Worm (Caenorhabditis elegans) whole organism, L4/young adult: ENCODE data around the gene T22F7.1.

ENCODE experiments used
- W03F9.2 ChIP-seq: fragments of 150-350 bp; optimal IDR thresholded peaks from 2 replicates; lab custom pipeline; 2014; ENCODE audit warnings: missing biosample characterization, missing genetic modification characterization
- dao-5 ChIP-seq: sonication (generic microtip); optimal IDR thresholded peaks from 2 replicates; lab custom pipeline; 2016; ENCODE audit warnings: missing genotype, missing genetic modification characterization, moderate library complexity, missing compliant biosample characterization
- him-1 ChIP-seq: sonication (generic microtip); optimal IDR thresholded peaks from 2 replicates; lab custom pipeline; 2016; ENCODE audit warnings: missing genotype, missing genetic modification reagents, missing genetic modification characterization, missing compliant biosample characterization

T22F7.1 gene

ce11 chrIII:541766-542165, at the start of gene T22F7.1:
TSS of gene T22F7.1 (plus strand) at chrIII:542066.
- TF ChIP-seq dao-5 = no peak
- no peak for TF ChIP-seq him-1 (tag; lab: Kevin White, UChicago)
- TF ChIP-seq W03F9.2 (tag; lab: Kevin White, UChicago) = no peak

DNA sequence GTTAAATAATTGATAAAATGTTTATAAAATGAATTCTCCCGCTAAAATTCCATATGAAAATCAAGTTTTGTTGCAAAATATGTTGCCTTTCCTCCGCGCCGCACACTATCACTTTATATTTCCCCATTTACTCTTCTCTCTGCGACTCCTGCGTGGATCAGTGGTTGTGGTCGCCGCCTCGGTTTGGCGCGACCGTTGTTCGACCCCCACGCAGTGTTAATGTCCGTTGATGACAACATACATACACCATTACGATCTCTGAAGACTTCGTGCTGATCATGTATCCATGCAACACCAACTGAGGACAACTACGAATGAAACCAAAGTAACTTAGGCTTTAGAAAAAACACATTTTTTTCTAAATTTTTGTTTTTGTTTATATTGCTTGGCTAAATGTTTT, 39.3 kb upstream of the T22F7.1 start:
- TF ChIP-seq him-1 (tag; lab: Kevin White, UChicago) (peak; percentile 58), dao-5 (peak; percentile 89), W03F9.2 (tag; lab: Kevin White, UChicago) (no peak)

- no peak for TF ChIP-seq dao-5
- TF ChIP-seq him-1 (tag; lab: Kevin White, UChicago) = no peak
- no peak for TF ChIP-seq W03F9.2 (tag; lab: Kevin White, UChicago)
Measured at ce11 chrIII:509045-509444, 32.8 kb upstream of the T22F7.1 start.

- TF ChIP-seq W03F9.2 (tag; lab: Kevin White, UChicago) (no peak), him-1 (tag; lab: Kevin White, UChicago) (no peak)
Measured at ce11 chrIII:512117-512516, 29.7 kb upstream of the T22F7.1 start, which contains the start of gene F30H5.3. TSS of gene F30H5.3 (minus strand) at chrIII:512217.

ce11 chrIII:513360-513759, 28.5 kb upstream of the T22F7.1 start:
- no peak for TF ChIP-seq him-1 (tag; lab: Kevin White, UChicago)
- no peak for TF ChIP-seq W03F9.2 (tag; lab: Kevin White, UChicago)
- no peak for TF ChIP-seq dao-5

- TF ChIP-seq him-1 (tag; lab: Kevin White, UChicago) (no peak), dao-5 (no peak), W03F9.2 (tag; lab: Kevin White, UChicago) (no peak)
Measured at ce11 chrIII:523944-524343, 17.9 kb upstream of the T22F7.1 start, which contains the start of gene T22F7.3. TSS of gene T22F7.3 (minus strand) at chrIII:524044.

DNA sequence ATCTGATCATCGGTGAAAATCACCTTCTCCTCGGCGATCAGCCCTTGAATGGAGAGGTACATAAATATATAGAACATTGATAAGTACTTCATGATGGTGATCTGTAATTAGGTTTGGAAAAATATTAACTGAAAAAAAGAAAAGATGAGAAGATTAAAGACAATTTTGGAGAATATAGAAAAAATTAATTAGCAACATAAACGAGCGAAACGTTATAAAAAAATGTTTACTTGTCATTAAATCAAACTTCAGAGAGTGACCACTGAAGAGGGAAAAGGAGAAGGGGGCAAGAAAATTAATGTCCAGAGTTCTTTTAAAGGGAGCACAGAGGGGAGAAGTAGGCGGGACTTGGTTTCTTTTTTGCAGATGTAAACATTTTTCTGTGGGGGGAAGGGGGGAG, 15.0 kb upstream of the T22F7.1 start, which contains the start of gene T22F7.4:
Gene T22F7.4, minus strand, starts transcription at position 101 of the 400 bp plus-strand sequence.
- TF ChIP-seq him-1 (tag; lab: Kevin White, UChicago) (no peak), W03F9.2 (tag; lab: Kevin White, UChicago) (no peak), dao-5 (no peak)

DNA sequence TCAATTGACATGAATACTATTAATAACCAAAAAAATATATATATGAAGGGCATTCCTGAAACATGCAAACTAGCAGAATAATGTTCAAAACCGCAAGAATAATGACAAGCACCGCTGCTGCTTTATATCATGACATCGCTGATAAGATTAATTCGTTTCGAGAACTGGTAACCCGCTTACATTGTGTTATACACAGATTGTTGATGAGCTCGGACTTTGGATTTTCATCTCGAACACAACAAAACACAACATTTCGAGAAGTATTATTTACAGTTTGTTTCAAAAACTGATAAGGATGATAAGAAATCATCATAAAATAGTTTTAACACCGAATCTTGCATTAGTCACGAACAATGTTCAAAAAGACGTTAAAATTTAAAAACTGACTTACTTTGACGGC, 11.0 kb upstream of the T22F7.1 start:
- no peak for TF ChIP-seq dao-5

DNA sequence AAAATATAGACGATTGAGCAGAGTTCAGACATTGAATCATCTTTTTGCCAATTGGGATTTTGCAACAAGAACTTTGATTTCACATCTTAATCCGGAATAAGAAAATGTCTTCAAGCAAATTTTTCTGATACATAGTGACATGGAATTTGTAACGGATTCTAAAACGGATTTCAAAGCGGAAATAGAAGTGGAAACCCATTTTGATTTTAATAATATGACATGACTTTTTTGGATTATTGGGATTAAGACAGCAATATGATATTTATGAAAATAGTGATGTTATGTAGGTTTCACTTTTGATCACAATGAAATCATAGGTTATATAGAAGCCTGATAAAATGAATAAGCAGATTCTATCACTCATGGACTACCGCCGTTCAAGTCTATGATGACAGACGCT, 9.7 kb upstream of the T22F7.1 start:
- TF ChIP-seq W03F9.2 (tag; lab: Kevin White, UChicago) (no peak), dao-5 (no peak), him-1 (tag; lab: Kevin White, UChicago) (no peak)

DNA sequence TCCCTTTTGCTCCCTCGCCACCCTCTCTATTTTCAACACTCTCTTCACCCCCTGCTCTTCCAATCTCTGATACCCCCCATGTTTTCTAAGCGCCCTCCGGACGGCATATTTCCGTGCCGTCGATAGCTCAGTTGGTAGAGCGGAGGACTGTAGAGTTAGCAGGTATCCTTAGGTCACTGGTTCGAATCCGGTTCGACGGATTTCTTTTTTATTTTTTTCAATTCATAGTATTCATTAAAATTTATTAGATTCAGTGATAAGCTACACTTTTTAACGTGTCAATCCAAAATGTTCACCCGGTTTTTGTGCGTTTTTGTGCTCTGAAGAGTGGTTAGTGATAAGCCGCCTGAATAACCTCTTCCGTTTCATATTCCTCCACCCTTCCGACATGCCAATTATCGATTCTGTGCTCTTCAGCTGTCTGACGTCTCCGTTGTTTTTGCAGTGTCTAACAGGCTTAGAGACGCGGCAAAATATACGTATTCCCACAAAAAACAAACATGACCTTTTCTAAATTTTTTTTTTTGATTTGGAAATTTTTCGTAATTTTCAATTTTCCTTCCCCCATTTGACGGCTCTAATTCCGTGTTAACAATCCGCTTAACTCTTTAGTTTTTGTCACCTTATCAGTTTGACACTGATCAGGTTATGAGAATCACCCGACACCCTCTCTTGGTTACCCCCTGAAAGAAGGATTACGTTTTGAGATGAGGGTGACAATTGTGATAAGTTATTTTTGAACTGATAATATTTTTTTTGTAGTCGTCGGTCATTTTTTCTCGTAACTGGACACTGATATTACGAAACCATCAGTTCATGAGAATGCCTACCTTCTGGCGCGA, 6.4 kb upstream of the T22F7.1 start:
- TF ChIP-seq him-1 (tag; lab: Kevin White, UChicago) (no peak), dao-5 (peak; percentile 67), W03F9.2 (tag; lab: Kevin White, UChicago) (peak; percentile 9)

ce11 chrIII:537054-537453, 4.8 kb upstream of the T22F7.1 start:
- no peak for TF ChIP-seq W03F9.2 (tag; lab: Kevin White, UChicago)
- TF ChIP-seq him-1 (tag; lab: Kevin White, UChicago) = no peak
- no peak for TF ChIP-seq dao-5

DNA sequence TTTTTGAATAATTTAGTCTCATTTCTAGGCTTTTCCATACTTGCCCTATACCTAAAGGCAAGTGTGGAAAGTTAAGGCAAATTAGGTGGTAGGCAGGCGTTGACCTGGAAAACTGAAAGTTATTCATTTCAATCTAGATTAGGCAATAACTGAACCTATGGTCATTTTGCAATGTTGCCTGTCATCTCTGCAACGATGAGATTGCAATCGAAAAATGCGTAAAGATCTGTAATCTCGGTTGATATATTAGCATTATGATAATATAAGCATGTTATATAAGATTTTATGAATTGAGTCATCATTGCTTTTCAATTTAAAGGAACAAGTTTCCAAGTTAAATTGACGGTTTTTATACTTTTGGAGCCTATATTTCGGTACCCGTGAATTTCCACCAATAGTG, 5.8 kb downstream of the T22F7.1 start:
- TF ChIP-seq W03F9.2 (tag; lab: Kevin White, UChicago) = no peak
- no peak for TF ChIP-seq him-1 (tag; lab: Kevin White, UChicago)
- no peak for TF ChIP-seq dao-5

DNA sequence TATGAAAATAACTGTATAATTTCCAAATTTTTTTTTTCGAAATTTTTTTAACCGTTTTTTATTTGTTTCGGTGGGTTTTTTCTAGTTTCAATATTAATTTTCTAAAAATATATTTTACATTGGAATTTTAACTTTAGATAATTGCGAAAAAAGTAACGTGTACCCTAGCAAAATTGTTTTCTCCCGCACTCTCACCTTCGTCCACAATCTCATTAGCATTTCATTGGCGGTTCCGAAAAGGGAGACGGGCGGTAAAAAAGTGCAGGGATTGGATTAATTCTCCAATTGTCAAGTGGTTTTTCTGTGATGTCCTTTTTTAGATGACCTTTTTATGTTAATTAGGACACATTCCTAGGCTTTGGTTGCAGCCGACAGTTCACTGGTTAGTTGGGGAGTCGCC, 7.4 kb downstream of the T22F7.1 start:
- TF ChIP-seq dao-5 = no peak
- TF ChIP-seq W03F9.2 (tag; lab: Kevin White, UChicago) = no peak
- no peak for TF ChIP-seq him-1 (tag; lab: Kevin White, UChicago)

- TF ChIP-seq him-1 (tag; lab: Kevin White, UChicago) (no peak), dao-5 (no peak), W03F9.2 (tag; lab: Kevin White, UChicago) (no peak)
Measured at ce11 chrIII:555650-556049, 13.8 kb downstream of the T22F7.1 start, which contains the start of gene B0353.1. TSS of gene B0353.1 (plus strand) at chrIII:555950.

- no peak for TF ChIP-seq W03F9.2 (tag; lab: Kevin White, UChicago)
Measured at ce11 chrIII:558083-558482, 16.2 kb downstream of the T22F7.1 start.
